Fruit fly (Drosophila melanogaster) S2 (cell line): ENCODE data around the gene yin.

Experiments used
- CG8478 ChIP-seq: fragments of >200 bp; optimal IDR thresholded peaks from 2 replicates; lab custom pipeline; 2018
- CTCF ChIP-seq, 2 experiments: fragments of >200 bp; optimal IDR thresholded peaks; 2 replicates each; lab custom pipeline; 2018

dm6 chrX:3834955-3835763, 36.6 kb downstream of the yin start:
- TF ChIP-seq CG8478 (lab: Kevin White, UChicago) (no peak), CTCF (optimal IDR thresholded peaks at IDR 0.05; lab: Kevin White, UChicago) (no peak)
